Fruit fly (Drosophila melanogaster) whole organism, pupa: ENCODE measurements around the gene CG9636.

Source experiments
- CG10348 ChIP-seq: fragments of 200-800 bp; sonication (Bioruptor generic); IDR thresholded peaks from 2 replicates; pipeline ENCODE4 v1.3.6; 2022; ENCODE audit warnings: missing biosample characterization, missing genetic modification characterization
- CG12605 ChIP-seq: fragments of 200-800 bp; sonication (Bioruptor generic); IDR thresholded peaks from 2 replicates; pipeline ENCODE4 v1.3.6; 2022; ENCODE audit warnings: missing biosample characterization, missing genetic modification characterization
- CG13204 ChIP-seq: fragments of 200-800 bp; sonication (Bioruptor generic); optimal IDR thresholded peaks from 2 replicates; lab custom pipeline; 2018; ENCODE audit warnings: missing biosample characterization, mild to moderate bottlenecking, missing genetic modification characterization, moderate library complexity
- CG14655 ChIP-seq: fragments of 200-800 bp; sonication (Bioruptor generic); optimal IDR thresholded peaks from 3 replicates; lab custom pipeline; 2017; ENCODE audit warnings: mild to moderate bottlenecking, missing biosample characterization, missing genetic modification reagents, missing genetic modification characterization
- CG15710 ChIP-seq: fragments of 200-800 bp; sonication (Bioruptor generic); optimal IDR thresholded peaks from 2 replicates; lab custom pipeline; 2018; ENCODE audit warnings: missing biosample characterization, mild to moderate bottlenecking, missing genetic modification characterization, moderate library complexity
- CG17806 ChIP-seq: fragments of 200-800 bp; sonication (Bioruptor generic); optimal IDR thresholded peaks from 2 replicates; lab custom pipeline; 2018; ENCODE audit warnings: missing biosample characterization, mild to moderate bottlenecking, missing genetic modification characterization, moderate library complexity
- CG32121 ChIP-seq: fragments of 200-800 bp; sonication (Bioruptor generic); IDR thresholded peaks from 2 replicates; pipeline ENCODE4 v1.3.6; 2022; ENCODE audit warnings: missing biosample characterization, missing genetic modification characterization
- CG34367 ChIP-seq: fragments of 200-800 bp; sonication (Bioruptor generic); optimal IDR thresholded peaks from 2 replicates; lab custom pipeline; 2018; ENCODE audit warnings: missing biosample characterization, mild to moderate bottlenecking, missing genetic modification characterization
- CG4496 ChIP-seq: fragments of 200-800 bp; sonication (Bioruptor generic); IDR thresholded peaks from 3 replicates; pipeline ENCODE4 v1.3.6; 2022; ENCODE audit warnings: missing biosample characterization, missing genetic modification characterization
- CG8159 ChIP-seq: fragments of 200-800 bp; sonication (Bioruptor generic); optimal IDR thresholded peaks from 3 replicates; lab custom pipeline; 2018; ENCODE audit warnings: missing biosample characterization, mild to moderate bottlenecking, missing genetic modification characterization, moderate library complexity
- CG8301 ChIP-seq: fragments of 200-800 bp; sonication (Bioruptor generic); optimal IDR thresholded peaks from 2 replicates; lab custom pipeline; 2018; ENCODE audit warnings: missing biosample characterization, mild to moderate bottlenecking, missing genetic modification characterization
- CG9948 ChIP-seq: fragments of 200-800 bp; sonication (Bioruptor generic); optimal IDR thresholded peaks from 2 replicates; lab custom pipeline; 2018; ENCODE audit warnings: missing biosample characterization, mild to moderate bottlenecking, missing genetic modification characterization, moderate library complexity
- D1 ChIP-seq: fragments of 200-800 bp; sonication (Bioruptor generic); optimal IDR thresholded peaks from 2 replicates; lab custom pipeline; 2018; ENCODE audit warnings: missing biosample characterization, mild to moderate bottlenecking, missing genetic modification characterization, moderate library complexity
- EcR ChIP-seq: fragments of 200-800 bp; sonication (Bioruptor generic); optimal IDR thresholded peaks from 3 replicates; lab custom pipeline; 2019; ENCODE audit warnings: missing biosample characterization, missing genetic modification characterization, mild to moderate bottlenecking, moderate library complexity, missing genetic modification reagents
- Ets98B ChIP-seq: fragments of 200-800 bp; sonication (Bioruptor generic); IDR thresholded peaks from 2 replicates; pipeline ENCODE4 v1.3.6; 2022; ENCODE audit warnings: missing biosample characterization, missing genetic modification characterization
- Pif1A ChIP-seq: fragments of 200-800 bp; sonication (Bioruptor generic); optimal IDR thresholded peaks from 3 replicates; lab custom pipeline; 2016; ENCODE audit warnings: missing biosample characterization, missing genetic modification characterization
- Pif1B ChIP-seq: fragments of 200-800 bp; sonication (Bioruptor generic); optimal IDR thresholded peaks from 3 replicates; lab custom pipeline; 2016; ENCODE audit warnings: missing biosample characterization, missing genetic modification characterization
- Snoo ChIP-seq: fragments of 200-800 bp; sonication (Bioruptor generic); optimal IDR thresholded peaks from 3 replicates; lab custom pipeline; 2017; ENCODE audit warnings: missing biosample characterization, mild to moderate bottlenecking, missing genetic modification characterization, inconsistent platforms
- fd96Ca ChIP-seq: fragments of 200-800 bp; sonication (Bioruptor generic); IDR thresholded peaks from 3 replicates; pipeline ENCODE4 v1.3.6; 2022; ENCODE audit warnings: missing biosample characterization, missing genetic modification characterization
- gl ChIP-seq: fragments of 200-800 bp; sonication (Bioruptor generic); optimal IDR thresholded peaks from 2 replicates; lab custom pipeline; 2018; ENCODE audit warnings: missing biosample characterization, mild to moderate bottlenecking, missing genetic modification characterization
- rn ChIP-seq: fragments of 200-800 bp; sonication (Bioruptor generic); IDR thresholded peaks from 2 replicates; pipeline ENCODE4 v1.3.6; 2022; ENCODE audit warnings: missing biosample characterization, missing genetic modification characterization

The CG9636 gene

DNA sequence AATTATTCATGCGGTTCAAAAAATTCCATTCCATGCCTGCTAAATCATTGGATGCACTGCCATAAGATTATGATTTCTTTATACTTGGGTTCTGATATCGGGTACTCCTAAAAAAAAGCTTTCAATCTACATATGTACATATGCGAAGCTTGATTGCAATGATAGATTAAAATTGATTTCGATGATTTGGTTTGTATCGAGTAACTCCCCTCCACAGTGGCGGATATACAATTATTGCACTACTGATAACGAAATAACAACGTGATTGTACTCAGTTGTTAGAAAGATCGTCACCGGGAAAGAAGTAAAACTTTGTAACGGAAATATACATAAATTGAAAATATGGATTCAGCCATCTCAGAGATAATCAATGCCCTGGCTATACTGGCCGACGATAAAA, 44.1 kb upstream of the CG9636 start, which contains the start of gene Nazo:
Nazo (plus strand) TSS at position 180 of the 400 bp plus-strand sequence.
- no peak for TF ChIP-seq fd96Ca (GFP tag; lab: Robert Waterston, UW)
- no peak for TF ChIP-seq CG9948 (tag; lab: Kevin White, UChicago)
- no peak for TF ChIP-seq gl (tag; lab: Kevin White, UChicago)
- no peak for TF ChIP-seq Pif1B (GFP tag; lab: Kevin White, UChicago)
- TF ChIP-seq CG17806 (tag; lab: Kevin White, UChicago): no peak
- no peak for TF ChIP-seq Snoo (tag; lab: Kevin White, UChicago)
- TF ChIP-seq D1 (tag; lab: Kevin White, UChicago): no peak
- TF ChIP-seq CG13204 (GFP tag; lab: Kevin White, UChicago): no peak
- TF ChIP-seq Ets98B (GFP tag; lab: Robert Waterston, UW): no peak
- no peak for TF ChIP-seq CG4496 (GFP tag; lab: Robert Waterston, UW)
- no peak for TF ChIP-seq Pif1A
- TF ChIP-seq CG14655 (GFP tag; lab: Kevin White, UChicago): no peak
- no peak for TF ChIP-seq CG8159
- TF ChIP-seq CG8301: no peak
- no peak for TF ChIP-seq EcR (GFP tag; lab: Kevin White, UChicago)
- no peak for TF ChIP-seq rn (GFP tag; lab: Robert Waterston, UW)

DNA sequence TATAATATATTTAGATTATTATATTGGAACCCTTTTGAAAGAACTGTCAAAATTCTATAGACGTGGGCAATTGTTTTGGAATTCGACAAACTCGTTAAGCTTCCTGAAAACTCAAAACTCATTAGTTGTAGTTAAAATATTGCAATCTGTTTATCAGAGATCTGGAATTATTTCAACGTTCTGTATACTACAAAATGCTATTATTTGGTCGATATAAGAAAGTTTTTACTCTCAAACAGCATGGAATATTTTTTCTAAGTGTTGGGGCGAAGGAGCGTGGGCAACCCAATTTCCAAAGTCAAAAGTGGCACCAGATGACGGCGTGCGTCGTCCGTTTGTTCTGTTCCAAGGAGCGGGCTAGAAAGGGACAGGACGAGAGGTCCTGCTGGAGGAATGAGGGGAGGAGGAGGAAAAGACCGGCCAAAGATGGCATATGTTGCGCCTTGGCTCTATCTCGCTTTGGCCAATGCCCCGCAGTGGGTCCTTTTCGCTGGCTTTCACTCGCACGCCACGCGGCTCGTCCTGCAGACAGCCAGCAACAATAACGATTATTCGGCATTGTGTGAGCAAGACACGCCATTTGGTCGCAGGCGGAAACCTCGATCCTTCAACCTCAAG, 42.2 kb upstream of the CG9636 start:
- TF ChIP-seq Snoo (tag; lab: Kevin White, UChicago) (no peak), Pif1A (no peak), CG10348 (GFP tag; lab: Robert Waterston, UW) (no peak), CG14655 (GFP tag; lab: Kevin White, UChicago) (no peak), CG13204 (GFP tag; lab: Kevin White, UChicago) (no peak), CG32121 (GFP tag; lab: Robert Waterston, UW) (no peak), CG15710 (tag; lab: Kevin White, UChicago) (no peak), CG9948 (tag; lab: Kevin White, UChicago) (no peak), Ets98B (GFP tag; lab: Robert Waterston, UW) (no peak), gl (tag; lab: Kevin White, UChicago) (no peak), CG12605 (GFP tag; lab: Robert Waterston, UW) (no peak), EcR (GFP tag; lab: Kevin White, UChicago) (no peak), CG34367 (no peak), rn (GFP tag; lab: Robert Waterston, UW) (no peak), fd96Ca (GFP tag; lab: Robert Waterston, UW) (no peak), Pif1B (GFP tag; lab: Kevin White, UChicago) (no peak)
- TF ChIP-seq, all 21 proteins: peak for 0

DNA sequence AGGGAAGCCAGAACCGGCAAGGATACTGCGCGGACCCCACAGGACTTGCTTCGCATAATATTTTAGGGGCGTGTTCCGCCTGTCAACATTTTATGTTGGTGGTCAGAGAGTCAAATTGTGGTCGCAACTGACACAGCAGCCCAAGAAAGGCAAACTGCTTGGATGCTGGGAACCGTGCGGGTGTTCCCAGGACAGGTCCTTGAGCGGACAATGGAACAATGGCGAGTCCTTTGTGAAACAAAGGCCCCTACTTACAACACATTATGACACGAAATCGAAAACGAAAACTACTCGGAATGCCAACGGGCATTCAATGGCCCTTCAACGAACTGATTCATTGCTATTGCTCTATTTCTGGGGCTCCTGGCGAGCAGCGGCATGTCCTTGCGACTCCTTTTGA, 40.6 kb upstream of the CG9636 start:
- TF ChIP-seq CG14655 (GFP tag; lab: Kevin White, UChicago) (no peak), Pif1B (GFP tag; lab: Kevin White, UChicago) (no peak), CG4496 (GFP tag; lab: Robert Waterston, UW) (no peak), gl (tag; lab: Kevin White, UChicago) (no peak), CG15710 (tag; lab: Kevin White, UChicago) (no peak), Pif1A (no peak), D1 (tag; lab: Kevin White, UChicago) (no peak), CG17806 (tag; lab: Kevin White, UChicago) (no peak), rn (GFP tag; lab: Robert Waterston, UW) (no peak), EcR (GFP tag; lab: Kevin White, UChicago) (no peak), CG12605 (GFP tag; lab: Robert Waterston, UW) (no peak), CG10348 (GFP tag; lab: Robert Waterston, UW) (no peak), CG13204 (GFP tag; lab: Kevin White, UChicago) (no peak), CG32121 (GFP tag; lab: Robert Waterston, UW) (no peak), CG8159 (no peak)

DNA sequence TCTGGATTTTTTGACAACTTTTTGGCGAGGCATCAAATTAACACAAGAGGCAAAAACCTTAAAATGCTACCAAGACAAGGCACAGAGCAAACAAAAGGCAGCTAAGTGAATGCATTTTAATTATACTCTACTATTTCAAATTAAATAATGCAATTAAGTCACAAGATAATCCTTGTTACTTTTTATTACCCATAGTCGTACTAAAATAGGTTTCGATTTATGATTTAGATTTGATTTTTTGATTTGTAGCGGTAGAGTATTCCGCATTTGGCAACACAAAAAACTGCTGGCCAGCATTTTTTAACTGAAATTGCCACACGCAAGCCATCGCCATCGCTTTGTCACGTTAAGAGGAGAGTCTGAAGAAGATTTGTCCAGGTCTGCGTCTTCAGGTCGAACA, 39.1 kb upstream of the CG9636 start:
- no peak for TF ChIP-seq CG14655 (GFP tag; lab: Kevin White, UChicago)
- TF ChIP-seq Snoo (tag; lab: Kevin White, UChicago): peak; percentile 13

DNA sequence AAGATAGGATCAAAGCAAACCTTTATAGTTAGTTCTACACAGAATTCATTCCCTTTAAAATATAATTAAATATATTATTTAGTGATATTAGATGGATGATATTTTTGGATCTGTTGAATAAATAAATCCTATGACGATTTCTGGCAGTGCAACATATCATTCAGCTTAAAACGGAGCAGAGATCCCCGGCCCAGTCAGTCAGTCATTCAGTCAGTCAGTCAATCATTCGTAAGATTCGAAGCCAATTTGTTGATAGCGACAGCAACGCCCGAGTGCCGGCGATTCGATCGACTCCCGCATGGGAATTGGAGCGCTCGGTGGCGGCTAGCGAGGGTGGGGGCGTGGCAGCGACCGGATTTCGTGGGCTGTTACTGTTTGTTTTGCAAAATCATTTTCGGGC, 36.4 kb upstream of the CG9636 start:
- TF ChIP-seq gl (tag; lab: Kevin White, UChicago): no peak
- TF ChIP-seq D1 (tag; lab: Kevin White, UChicago): no peak
- TF ChIP-seq CG14655 (GFP tag; lab: Kevin White, UChicago): no peak
- no peak for TF ChIP-seq CG12605 (GFP tag; lab: Robert Waterston, UW)
- TF ChIP-seq rn (GFP tag; lab: Robert Waterston, UW): no peak
- no peak for TF ChIP-seq CG34367
- no peak for TF ChIP-seq Pif1A

DNA sequence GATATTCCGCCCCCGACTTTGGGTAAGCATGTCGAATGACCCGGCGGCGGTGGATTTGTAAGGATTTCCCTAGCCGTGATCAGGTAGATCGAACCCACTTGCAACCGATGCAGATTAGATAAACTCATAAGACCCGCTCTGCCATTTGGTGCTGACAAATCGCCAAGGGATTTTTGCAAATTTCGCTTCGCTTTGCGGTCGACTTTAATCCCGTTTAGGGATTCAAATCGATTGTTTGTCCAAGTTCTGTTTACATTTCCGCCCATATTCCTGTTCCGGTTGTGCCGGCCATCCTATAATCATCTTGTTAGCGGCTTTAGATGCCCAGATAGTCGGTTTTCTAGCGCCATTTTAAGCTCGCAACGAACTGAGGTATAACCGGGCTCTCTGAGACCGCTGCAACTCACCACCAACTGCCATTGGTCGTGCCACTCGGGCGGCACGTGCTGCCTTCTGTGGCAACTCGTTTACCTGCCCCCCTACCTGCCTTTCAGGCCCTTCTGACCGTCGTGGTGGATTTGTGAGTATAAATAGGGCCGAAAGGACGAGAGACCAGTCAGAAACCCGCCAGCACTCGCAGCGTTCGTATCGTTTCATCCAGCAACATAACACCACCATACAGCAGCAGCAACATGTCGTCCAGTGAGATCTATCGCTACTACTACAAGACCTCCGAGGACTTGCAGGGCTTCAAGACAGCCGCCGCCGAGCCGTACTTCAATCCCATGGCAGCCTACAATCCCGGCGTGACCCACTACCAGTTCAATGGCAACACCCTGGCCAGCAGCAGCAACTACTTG, 34.1 kb upstream of the CG9636 start, which contains the start of gene ato:
ato (plus strand) TSS at position 559 of the 800 bp plus-strand sequence.
- TF ChIP-seq CG15710 (tag; lab: Kevin White, UChicago) (no peak), CG13204 (GFP tag; lab: Kevin White, UChicago) (peak; percentile 18)
